Worm (Caenorhabditis elegans) whole organism, late embryonic: ENCODE data around the gene slc-17.4.

Source experiments
- ama-1 ChIP-seq: fragments of 150-350 bp; optimal IDR thresholded peaks from 2 replicates; lab custom pipeline; 2014
- ceh-6 ChIP-seq: fragments of 200-800 bp; sonication (Bioruptor generic); optimal IDR thresholded peaks from 2 replicates; lab custom pipeline; 2018; ENCODE audit warnings: mild to moderate bottlenecking, missing genetic modification characterization, missing compliant biosample characterization
- fkh-10 ChIP-seq: fragments of 150-350 bp; optimal IDR thresholded peaks from 2 replicates; lab custom pipeline; 2014; ENCODE audit warnings: missing biosample characterization, missing genetic modification reagents, missing genetic modification characterization
- mec-3 ChIP-seq: sonication (generic microtip); optimal IDR thresholded peaks from 2 replicates; lab custom pipeline; 2016; ENCODE audit warnings: borderline replicate concordance, missing genetic modification characterization, missing compliant biosample characterization
- odd-2 ChIP-seq: sonication (generic microtip); optimal IDR thresholded peaks from 2 replicates; lab custom pipeline; 2017; ENCODE audit warnings: antibody characterized with exemption, mild to moderate bottlenecking, missing genetic modification characterization, missing compliant biosample characterization
- rnt-1 ChIP-seq: sonication (generic microtip); optimal IDR thresholded peaks from 2 replicates; lab custom pipeline; 2016; ENCODE audit warnings: missing genetic modification characterization, missing compliant biosample characterization
- sox-4 ChIP-seq: sonication (generic microtip); optimal IDR thresholded peaks from 2 replicates; lab custom pipeline; 2017; ENCODE audit warnings: mild to moderate bottlenecking, missing genetic modification characterization, inconsistent platforms, missing compliant biosample characterization
- unc-55 ChIP-seq: sonication (generic microtip); optimal IDR thresholded peaks from 2 replicates; lab custom pipeline; 2017; ENCODE audit warnings: missing biosample characterization, missing genetic modification reagents, missing genetic modification characterization

- TF ChIP-seq rnt-1 (tag; lab: Kevin White, UChicago) = no peak
- no peak for TF ChIP-seq ama-1 (lab: Kevin White, UChicago)
- no peak for TF ChIP-seq mec-3
- TF ChIP-seq fkh-10 (GFP tag; lab: Kevin White, UChicago) = no peak
- no peak for TF ChIP-seq ceh-6 (GFP tag; lab: Kevin White, UChicago)
- TF ChIP-seq odd-2 (tag; lab: Kevin White, UChicago) = no peak
- TF ChIP-seq sox-4 (tag; lab: Kevin White, UChicago) = no peak
- TF ChIP-seq unc-55 (GFP tag; lab: Kevin White, UChicago) = no peak
Observed at ce11 chrIV:17301933-17302332, 10.4 kb upstream of the slc-17.4 start, which contains the start of gene ifta-2.
